Fruit fly (Drosophila melanogaster) whole organism, embryonic: ENCODE results near the gene CG5618.

Source experiments
- BEAF-32 ChIP-seq: fragments of 200-800 bp; sonication (Bioruptor generic); optimal IDR thresholded peaks from 3 replicates; lab custom pipeline; 2017; ENCODE audit warnings: missing biosample characterization, missing genetic modification characterization, mild to moderate bottlenecking, moderate library complexity, missing genetic modification reagents
- CG10654 ChIP-seq: fragments of 200-800 bp; sonication (Bioruptor generic); optimal IDR thresholded peaks from 2 replicates; lab custom pipeline; 2016; ENCODE audit warnings: missing biosample characterization, missing genetic modification characterization
- CG11696 ChIP-seq: fragments of 200-800 bp; sonication (Bioruptor generic); IDR thresholded peaks from 2 replicates; pipeline ENCODE4 v1.3.6; 2022; ENCODE audit warnings: missing biosample characterization, missing genetic modification characterization
- CG12155 ChIP-seq: fragments of 200-800 bp; sonication (Bioruptor generic); optimal IDR thresholded peaks from 3 replicates; lab custom pipeline; 2016; ENCODE audit warnings: missing biosample characterization, missing genetic modification characterization
- CG12769 ChIP-seq: fragments of 200-800 bp; sonication (Bioruptor generic); optimal IDR thresholded peaks from 2 replicates; lab custom pipeline; 2019; ENCODE audit warnings: missing biosample characterization, mild to moderate bottlenecking, missing genetic modification characterization, moderate library complexity
- CG13624 ChIP-seq: fragments of 200-800 bp; sonication (Bioruptor generic); optimal IDR thresholded peaks from 2 replicates; lab custom pipeline; 2016; ENCODE audit warnings: missing biosample characterization, missing genetic modification characterization
- CG18011 ChIP-seq: fragments of 200-800 bp; sonication (Bioruptor generic); optimal IDR thresholded peaks from 2 replicates; lab custom pipeline; 2017; ENCODE audit warnings: missing biosample characterization, missing genetic modification characterization, mild to moderate bottlenecking, moderate library complexity, missing genotype
- CG2678 ChIP-seq: fragments of 200-800 bp; sonication (Bioruptor generic); optimal IDR thresholded peaks from 3 replicates; lab custom pipeline; 2019; ENCODE audit warnings: missing biosample characterization, mild to moderate bottlenecking, missing genetic modification characterization, moderate library complexity
- CG30431 ChIP-seq: fragments of 200-800 bp; sonication (Bioruptor generic); optimal IDR thresholded peaks from 2 replicates; lab custom pipeline; 2017; ENCODE audit warnings: missing biosample characterization, missing genetic modification characterization
- CG3065 ChIP-seq: fragments of 200-800 bp; sonication (Bioruptor generic); optimal IDR thresholded peaks from 2 replicates; lab custom pipeline; 2016; ENCODE audit warnings: missing biosample characterization, missing genetic modification characterization
- CG34224 ChIP-seq: fragments of 200-800 bp; sonication (Bioruptor generic); IDR thresholded peaks from 3 replicates; pipeline ENCODE4 v1.3.6; 2022; ENCODE audit warnings: missing biosample characterization, missing genetic modification characterization; ENCODE audit not compliant: partially characterized antibody
- CG42726 ChIP-seq: fragments of 200-800 bp; sonication (Bioruptor generic); IDR thresholded peaks from 2 replicates; pipeline ENCODE4 v1.3.6; 2022; ENCODE audit warnings: missing biosample characterization, missing genetic modification characterization; ENCODE audit not compliant: partially characterized antibody
- CG6765 ChIP-seq: fragments of 200-800 bp; sonication (Bioruptor generic); optimal IDR thresholded peaks from 3 replicates; lab custom pipeline; 2017; ENCODE audit warnings: missing biosample characterization, mild to moderate bottlenecking, missing genetic modification characterization
- CG7271 ChIP-seq: fragments of 200-800 bp; sonication (Bioruptor generic); optimal IDR thresholded peaks from 2 replicates; lab custom pipeline; 2018; ENCODE audit warnings: missing biosample characterization, mild to moderate bottlenecking, missing genetic modification characterization, moderate library complexity
- CG7987 ChIP-seq: fragments of 200-800 bp; sonication (Bioruptor generic); optimal IDR thresholded peaks from 2 replicates; lab custom pipeline; 2018; ENCODE audit warnings: missing biosample characterization, mild to moderate bottlenecking, missing genetic modification characterization, moderate library complexity
- CG8478 ChIP-seq: fragments of >200 bp; optimal IDR thresholded peaks from 2 replicates; lab custom pipeline; 2018
- CoRest ChIP-seq: fragments of 200-800 bp; sonication (Bioruptor generic); optimal IDR thresholded peaks from 3 replicates; lab custom pipeline; 2018; ENCODE audit warnings: missing biosample characterization, mild to moderate bottlenecking, missing genetic modification characterization, moderate library complexity
- CrebB ChIP-seq: fragments of 200-800 bp; sonication (Bioruptor generic); optimal IDR thresholded peaks from 3 replicates; lab custom pipeline; 2018; ENCODE audit warnings: missing biosample characterization, mild to moderate bottlenecking, missing genetic modification characterization
- Dip2 ChIP-seq: fragments of 200-800 bp; sonication (Bioruptor generic); IDR thresholded peaks from 2 replicates; pipeline ENCODE4 v1.3.6; 2022; ENCODE audit warnings: missing biosample characterization, missing genetic modification characterization
- Elba2 ChIP-seq: fragments of 200-800 bp; sonication (Bioruptor generic); optimal IDR thresholded peaks from 3 replicates; lab custom pipeline; 2016; ENCODE audit warnings: missing biosample characterization, missing genetic modification characterization
- H15 ChIP-seq: fragments of 200-800 bp; sonication (Bioruptor generic); IDR thresholded peaks from 3 replicates; pipeline ENCODE4 v1.3.6; 2022; ENCODE audit warnings: missing biosample characterization, missing genetic modification characterization
- HmgD ChIP-seq: fragments of 200-800 bp; sonication (Bioruptor generic); optimal IDR thresholded peaks from 3 replicates; lab custom pipeline; 2016; ENCODE audit warnings: missing biosample characterization, missing genetic modification characterization
- Hr39 ChIP-seq: fragments of >200 bp; optimal IDR thresholded peaks from 2 replicates; lab custom pipeline; 2017
- MTF-1 ChIP-seq: fragments of 200-800 bp; sonication (Bioruptor generic); optimal IDR thresholded peaks from 2 replicates; lab custom pipeline; 2018; ENCODE audit warnings: missing biosample characterization, mild to moderate bottlenecking, missing genetic modification characterization, borderline replicate concordance
- NFAT ChIP-seq: fragments of 200-800 bp; sonication (Bioruptor generic); IDR thresholded peaks from 2 replicates; pipeline ENCODE4 v1.3.6; 2022; ENCODE audit warnings: missing biosample characterization, missing genetic modification characterization
- Nf-YA ChIP-seq: fragments of 200-800 bp; sonication (Bioruptor generic); IDR thresholded peaks from 2 replicates; pipeline ENCODE4 v1.3.6; 2022; ENCODE audit warnings: missing biosample characterization, missing genetic modification characterization
- Pdp1 ChIP-seq, 2 experiments: fragments of 200-800 bp; sonication (Bioruptor generic); optimal IDR thresholded peaks; 3 replicates each; lab custom pipeline; 2016; ENCODE audit warnings: missing biosample characterization in 2 of 2, missing genetic modification characterization in 2 of 2, mild to moderate bottlenecking in 1 of 2, moderate library complexity in 1 of 2
- Sox102F ChIP-seq: fragments of 200-800 bp; sonication (Bioruptor generic); optimal IDR thresholded peaks from 2 replicates; lab custom pipeline; 2018; ENCODE audit warnings: missing biosample characterization, mild to moderate bottlenecking, missing genetic modification characterization, moderate library complexity
- Sry-β ChIP-seq: fragments of 200-800 bp; sonication (Bioruptor generic); optimal IDR thresholded peaks from 2 replicates; lab custom pipeline; 2018; ENCODE audit warnings: missing biosample characterization, mild to moderate bottlenecking, missing genetic modification characterization, moderate library complexity
- ac ChIP-seq: fragments of 200-800 bp; sonication (Bioruptor generic); optimal IDR thresholded peaks from 3 replicates; lab custom pipeline; 2017; ENCODE audit warnings: missing biosample characterization, mild to moderate bottlenecking, missing genetic modification characterization
- bcd ChIP-seq: fragments of 200-800 bp; sonication (Bioruptor generic); optimal IDR thresholded peaks from 2 replicates; lab custom pipeline; 2017; ENCODE audit warnings: missing biosample characterization, mild to moderate bottlenecking, missing genetic modification characterization
- ci ChIP-seq: fragments of 200-800 bp; sonication (Bioruptor generic); IDR thresholded peaks from 3 replicates; pipeline ENCODE4 v1.3.6; 2022; ENCODE audit warnings: missing biosample characterization, missing genetic modification characterization
- croc ChIP-seq: fragments of 200-800 bp; sonication (Bioruptor generic); conservative IDR thresholded peaks from 3 replicates; pipeline ENCODE4 v1.3.6; 2022; ENCODE audit warnings: missing biosample characterization, missing genetic modification characterization
- cwo ChIP-seq: fragments of 200-800 bp; sonication (Bioruptor generic); optimal IDR thresholded peaks from 3 replicates; lab custom pipeline; 2017; ENCODE audit warnings: missing biosample characterization, missing genetic modification characterization, mild to moderate bottlenecking, moderate library complexity, missing genetic modification reagents
- dmrt11E ChIP-seq: fragments of 200-800 bp; sonication (Bioruptor generic); optimal IDR thresholded peaks from 3 replicates; lab custom pipeline; 2018; ENCODE audit warnings: missing biosample characterization, mild to moderate bottlenecking, missing genetic modification characterization, moderate library complexity
- fu2 ChIP-seq: fragments of 200-800 bp; sonication (Bioruptor generic); optimal IDR thresholded peaks from 2 replicates; lab custom pipeline; 2016; ENCODE audit warnings: missing biosample characterization, missing genetic modification characterization
- jing ChIP-seq: fragments of 200-800 bp; sonication (Bioruptor generic); optimal IDR thresholded peaks from 2 replicates; lab custom pipeline; 2018; ENCODE audit warnings: missing biosample characterization, mild to moderate bottlenecking, missing genetic modification characterization
- kah ChIP-seq: fragments of 200-800 bp; sonication (Bioruptor generic); optimal IDR thresholded peaks from 2 replicates; lab custom pipeline; 2018; ENCODE audit warnings: missing biosample characterization, mild to moderate bottlenecking, missing genetic modification characterization
- klu ChIP-seq: fragments of 200-800 bp; sonication (Bioruptor generic); IDR thresholded peaks from 2 replicates; pipeline ENCODE4 v1.3.6; 2022; ENCODE audit warnings: missing biosample characterization, missing genetic modification characterization
- lab ChIP-seq: fragments of 200-800 bp; sonication (Bioruptor generic); optimal IDR thresholded peaks from 3 replicates; lab custom pipeline; 2017; ENCODE audit warnings: missing biosample characterization, missing genetic modification characterization, mild to moderate bottlenecking, moderate library complexity, missing genetic modification reagents
- lmd ChIP-seq: fragments of 200-800 bp; sonication (Bioruptor generic); IDR thresholded peaks from 2 replicates; pipeline ENCODE4 v1.3.6; 2022; ENCODE audit warnings: missing biosample characterization, missing genetic modification characterization
- luna ChIP-seq: fragments of 200-800 bp; sonication (Bioruptor generic); optimal IDR thresholded peaks from 2 replicates; lab custom pipeline; 2016; ENCODE audit warnings: missing biosample characterization, missing genetic modification characterization
- mirr ChIP-seq: fragments of 200-800 bp; sonication (Bioruptor generic); optimal IDR thresholded peaks from 3 replicates; lab custom pipeline; 2018; ENCODE audit warnings: missing biosample characterization, mild to moderate bottlenecking, missing genetic modification characterization
- pb ChIP-seq: fragments of 200-800 bp; sonication (Bioruptor generic); optimal IDR thresholded peaks from 3 replicates; lab custom pipeline; 2016; ENCODE audit warnings: missing biosample characterization, missing genetic modification characterization
- pita ChIP-seq: fragments of 200-800 bp; sonication (Bioruptor generic); optimal IDR thresholded peaks from 2 replicates; lab custom pipeline; 2017; ENCODE audit warnings: missing biosample characterization, mild to moderate bottlenecking, missing genetic modification characterization
- shn ChIP-seq: fragments of 200-800 bp; sonication (Bioruptor generic); optimal IDR thresholded peaks from 3 replicates; lab custom pipeline; 2016; ENCODE audit warnings: missing biosample characterization, missing genetic modification characterization
- sisA ChIP-seq: fragments of 200-800 bp; sonication (Bioruptor generic); IDR thresholded peaks from 2 replicates; pipeline ENCODE4 v1.3.6; 2022; ENCODE audit warnings: missing biosample characterization, missing genetic modification characterization
- trh ChIP-seq: fragments of 200-800 bp; sonication (Bioruptor generic); optimal IDR thresholded peaks from 2 replicates; lab custom pipeline; 2016; ENCODE audit warnings: missing biosample characterization, missing genetic modification characterization
- wdn ChIP-seq: fragments of 200-800 bp; sonication (Bioruptor generic); IDR thresholded peaks from 2 replicates; pipeline ENCODE4 v1.3.6; 2022; ENCODE audit warnings: missing biosample characterization, missing genetic modification characterization
- zfh2 ChIP-seq: fragments of 200-800 bp; sonication (Bioruptor generic); optimal IDR thresholded peaks from 2 replicates; lab custom pipeline; 2016; ENCODE audit warnings: missing biosample characterization, missing genetic modification characterization

CG5618 gene

dm6 chr3L:20401026-20401912, 48.0 kb downstream of the CG5618 start, which contains the start of gene trbl (continued):
- TF ChIP-seq CG2678 (tag; lab: Kevin White, UChicago): peak; percentile 10
- peak; percentile 69 for TF ChIP-seq CG13624 (GFP tag; lab: Kevin White, UChicago)
- TF ChIP-seq croc (GFP tag; lab: Robert Waterston, UW): no peak
- no peak for TF ChIP-seq wdn (GFP tag; lab: Robert Waterston, UW)
- peak; percentile 43 for TF ChIP-seq kah (GFP tag; lab: Kevin White, UChicago)
- peak; percentile 58 for TF ChIP-seq HmgD
- no peak for TF ChIP-seq lmd (GFP tag; lab: Robert Waterston, UW)
- TF ChIP-seq NFAT: no peak
- TF ChIP-seq fu2 (GFP tag; lab: Kevin White, UChicago): no peak
- no peak for TF ChIP-seq Sox102F (GFP tag; lab: Kevin White, UChicago)
- peak; percentile 49 for TF ChIP-seq CrebB (tag; lab: Kevin White, UChicago)
- TF ChIP-seq CG12769: peak; percentile 40
- no peak for TF ChIP-seq CG12155 (GFP tag; lab: Kevin White, UChicago)
- TF ChIP-seq CG6765: peak; percentile 43
- TF ChIP-seq Dip2 (GFP tag; lab: Robert Waterston, UW): no peak
- no peak; the same call in 1 of the 2 replicates for TF ChIP-seq sisA (GFP tag; lab: Robert Waterston, UW)
- TF ChIP-seq CG10654 (GFP tag; lab: Kevin White, UChicago): no peak
- TF ChIP-seq bcd (GFP tag; lab: Kevin White, UChicago): no peak
- no peak for TF ChIP-seq CoRest (tag; lab: Kevin White, UChicago)
- TF ChIP-seq CG34224 (GFP tag; lab: Robert Waterston, UW): peak; percentile 78
- TF ChIP-seq CG7987: no peak
- TF ChIP-seq Nf-YA (GFP tag; lab: Robert Waterston, UW): no peak
- no peak for TF ChIP-seq cwo (GFP tag; lab: Kevin White, UChicago)
- peak; percentile 54 for TF ChIP-seq CG7271 (tag; lab: Kevin White, UChicago)
- no peak for TF ChIP-seq pita
- TF ChIP-seq jing: no peak
- no peak for TF ChIP-seq klu (GFP tag; lab: Robert Waterston, UW)
- peak; percentile 52 for TF ChIP-seq lab (GFP tag; lab: Kevin White, UChicago)
- no peak for TF ChIP-seq Hr39 (lab: Kevin White, UChicago)
- TF ChIP-seq Sry-β (GFP tag; lab: Kevin White, UChicago): no peak
- TF ChIP-seq CG18011 (GFP tag; lab: Kevin White, UChicago): peak; percentile 20
- TF ChIP-seq CG42726: no peak
- peak; percentile 43; the same call in 1 of the 3 replicates for TF ChIP-seq ci
- TF ChIP-seq CG30431 (GFP tag; lab: Kevin White, UChicago): no peak
- TF ChIP-seq mirr (GFP tag; lab: Kevin White, UChicago): peak; percentile 54
- no peak for TF ChIP-seq shn (GFP tag; lab: Kevin White, UChicago)
- TF ChIP-seq trh (GFP tag; lab: Kevin White, UChicago): no peak
- TF ChIP-seq CG11696: no peak
- no peak for TF ChIP-seq zfh2 (GFP tag; lab: Kevin White, UChicago)
- no peak for TF ChIP-seq luna
- no peak for TF ChIP-seq Pdp1 (GFP tag; optimal IDR thresholded peaks at IDR 0.05; lab: Kevin White, UChicago)
- no peak for TF ChIP-seq H15 (GFP tag; lab: Robert Waterston, UW)
- TF ChIP-seq BEAF-32 (GFP tag; lab: Kevin White, UChicago): peak; percentile 5
- no peak for TF ChIP-seq Elba2
- TF ChIP-seq CG8478 (lab: Kevin White, UChicago): peak; percentile 49
- peak; percentile 11 for TF ChIP-seq ac (GFP tag; lab: Kevin White, UChicago)
- TF ChIP-seq MTF-1 (GFP tag; lab: Kevin White, UChicago): peak; percentile 44
- TF ChIP-seq CG3065: no peak
- no peak for TF ChIP-seq pb (GFP tag; lab: Kevin White, UChicago)
- no peak for TF ChIP-seq dmrt11E (tag; lab: Kevin White, UChicago)
